Worm (Caenorhabditis elegans) whole organism, midembryonic: Measurements from ENCODE around the gene tofu-6.

Source experiments
- cog-1 ChIP-seq: sonication (generic microtip); optimal IDR thresholded peaks from 2 replicates; lab custom pipeline; 2016; ENCODE audit warnings: missing genetic modification characterization, missing compliant biosample characterization
- flt-1 ChIP-seq: fragments of 200-800 bp; sonication (Bioruptor generic); IDR thresholded peaks from 2 replicates; pipeline ENCODE4 v1.3.6; 2022; ENCODE audit warnings: missing genetic modification characterization, missing compliant biosample characterization
- med-1 ChIP-seq: sonication (generic microtip); optimal IDR thresholded peaks from 2 replicates; lab custom pipeline; 2017; ENCODE audit warnings: missing genetic modification characterization, mild to moderate bottlenecking, missing compliant biosample characterization, antibody characterized with exemption, missing genetic modification reagents; ENCODE audit not compliant: insufficient read depth

DNA sequence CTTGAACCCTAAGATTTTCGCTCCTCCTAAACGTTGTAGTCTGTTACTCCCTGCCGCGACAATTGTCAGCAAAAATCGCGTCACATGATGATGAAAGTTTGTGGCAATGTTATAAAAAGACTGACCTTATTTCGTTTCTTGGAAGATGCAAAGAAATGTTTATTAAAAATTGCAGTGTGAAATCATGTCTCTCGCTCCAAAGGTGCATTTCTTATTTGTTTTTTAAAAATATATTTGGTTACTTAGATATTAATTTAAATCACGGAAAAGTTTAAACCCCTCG, 42.9 kb upstream of the tofu-6 start:
- TF ChIP-seq flt-1 (GFP tag; lab: Robert Waterston, UW) (no peak), cog-1 (no peak), med-1 (no peak)
